Worm (Caenorhabditis elegans) whole organism, mixed stage, embryonic: Measurements from ENCODE around the gene him-10.
A peak's percentile ranks its signal among the peaks of the same experiment; 100 is the strongest.

Experiments
- blmp-1 ChIP-seq: fragments of 150-350 bp; optimal IDR thresholded peaks from 2 replicates; lab custom pipeline; 2014; ENCODE audit warnings: missing biosample characterization, missing genetic modification characterization
- lin-13 ChIP-seq: fragments of 150-350 bp; optimal IDR thresholded peaks from 2 replicates; lab custom pipeline; 2014; ENCODE audit warnings: missing biosample characterization, missing genetic modification characterization
- nhr-237 ChIP-seq: fragments of 150-350 bp; optimal IDR thresholded peaks from 2 replicates; lab custom pipeline; 2014; ENCODE audit warnings: missing biosample characterization, missing genetic modification characterization
- snpc-4 ChIP-seq: fragments of 150-350 bp; optimal IDR thresholded peaks from 2 replicates; lab custom pipeline; 2014; ENCODE audit warnings: missing biosample characterization, missing genetic modification characterization
- sptf-1 ChIP-seq: sonication (generic microtip); optimal IDR thresholded peaks from 2 replicates; lab custom pipeline; 2017; ENCODE audit warnings: mild to moderate bottlenecking, missing genetic modification characterization, moderate library complexity, missing compliant biosample characterization
- unc-62 ChIP-seq: fragments of 150-350 bp; optimal IDR thresholded peaks from 2 replicates; lab custom pipeline; 2014; ENCODE audit warnings: missing biosample characterization, missing genetic modification reagents, missing genetic modification characterization
- ztf-11 ChIP-seq: fragments of 150-350 bp; optimal IDR thresholded peaks from 2 replicates; lab custom pipeline; 2014; ENCODE audit warnings: missing biosample characterization, missing genetic modification characterization

DNA sequence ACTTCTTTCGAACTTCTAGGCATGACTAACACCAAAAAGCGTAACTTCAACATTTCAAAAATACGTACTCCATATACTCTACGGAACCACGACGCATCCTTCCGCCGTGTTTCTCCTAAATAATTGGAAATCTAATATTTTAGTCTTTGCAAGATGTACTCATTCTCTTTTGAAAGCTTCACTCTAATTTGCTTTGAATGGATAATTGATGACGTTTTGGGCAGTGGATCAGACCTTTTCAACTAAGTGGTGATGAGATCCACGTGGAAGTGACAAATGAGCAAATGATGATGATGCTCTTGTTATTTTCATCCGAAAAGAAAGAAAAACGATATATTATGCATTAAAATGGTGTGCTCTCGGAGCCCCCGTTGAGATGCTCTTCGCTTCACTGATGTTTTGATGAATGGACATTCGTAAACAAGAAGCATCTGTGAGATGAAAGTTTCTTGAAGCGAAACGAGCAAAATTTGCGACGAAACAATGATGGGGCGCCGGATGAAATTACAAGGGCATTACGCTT is 21.5 kb downstream of the him-10 start:
- TF ChIP-seq lin-13 (no peak), unc-62 (GFP tag; lab: Kevin White, UChicago) (peak; percentile 15), ztf-11 (tag; lab: Kevin White, UChicago) (no peak), blmp-1 (tag; lab: Kevin White, UChicago) (no peak), nhr-237 (no peak), sptf-1 (no peak), snpc-4 (tag; lab: Kevin White, UChicago) (no peak)
